Fruit fly (Drosophila melanogaster) whole organism: Measurements from ENCODE around the gene CG7252.

Source experiments
- CG8478 ChIP-seq: fragments of >200 bp; optimal IDR thresholded peaks from 2 replicates; lab custom pipeline; 2018; ENCODE audit warnings: inconsistent platforms
- EcR ChIP-seq, 2 experiments: fragments of >200 bp; optimal IDR thresholded peaks; 2 replicates each; lab custom pipeline; 2017; ENCODE audit warnings: missing biosample characterization in 2 of 2, missing genetic modification characterization in 2 of 2, missing genetic modification reagents in 2 of 2
- pan ChIP-seq: fragments of >200 bp; optimal IDR thresholded peaks from 2 replicates; lab custom pipeline; 2017
- psq ChIP-seq: fragments of >200 bp; optimal IDR thresholded peaks from 2 replicates; lab custom pipeline; 2017
- usp ChIP-seq: fragments of >200 bp; optimal IDR thresholded peaks from 2 replicates; lab custom pipeline; 2017; ENCODE audit warnings: missing biosample characterization, missing genetic modification characterization, mixed read lengths

- TF ChIP-seq pan (lab: Kevin White, UChicago), result no peak
- TF ChIP-seq CG8478 (lab: Kevin White, UChicago), result no peak
- TF ChIP-seq usp (GFP tag; lab: Kevin White, UChicago), result no peak
- TF ChIP-seq EcR (GFP tag; optimal IDR thresholded peaks at IDR 0.05; lab: Kevin White, UChicago), result no peak
- no peak for TF ChIP-seq psq (lab: Kevin White, UChicago)
These were observed 10.2 kb upstream of the CG7252 start for dm6 chr3L:11937270-11937669.
